Worm (Caenorhabditis elegans) whole organism, young adult: ENCODE data around the gene F14F7.7.

Experiments used
- D2030.7 ChIP-seq: fragments of 200-800 bp; sonication (Bioruptor generic); IDR thresholded peaks from 2 replicates; pipeline ENCODE4 v1.3.6; 2022; ENCODE audit warnings: missing genetic modification reagents, missing genetic modification characterization, missing compliant biosample characterization
- F23B12.7 ChIP-seq: sonication (generic microtip); optimal IDR thresholded peaks from 2 replicates; lab custom pipeline; 2017; ENCODE audit warnings: missing genetic modification characterization, mild to moderate bottlenecking, missing compliant biosample characterization, antibody characterized with exemption, moderate library complexity; ENCODE audit not compliant: insufficient read depth
- F33H1.4 ChIP-seq: fragments of 200-800 bp; sonication (Bioruptor generic); IDR thresholded peaks from 2 replicates; pipeline ENCODE4 v1.3.6; 2022; ENCODE audit warnings: missing genetic modification reagents, missing genetic modification characterization, missing compliant biosample characterization
- F37B4.10 ChIP-seq: fragments of 200-800 bp; sonication (Bioruptor generic); IDR thresholded peaks from 2 replicates; pipeline ENCODE4 v1.3.6; 2022; ENCODE audit warnings: missing genetic modification characterization, missing compliant biosample characterization
- F39B2.1 ChIP-seq: fragments of 200-800 bp; sonication (Bioruptor generic); IDR thresholded peaks from 2 replicates; pipeline ENCODE4 v1.3.6; 2022; ENCODE audit warnings: missing genetic modification reagents, missing genetic modification characterization, missing compliant biosample characterization
- F57A8.1 ChIP-seq: fragments of 200-800 bp; sonication (Bioruptor generic); optimal IDR thresholded peaks from 2 replicates; lab custom pipeline; 2018; ENCODE audit warnings: mild to moderate bottlenecking, missing genetic modification characterization, moderate library complexity, missing compliant biosample characterization
- F57C9.4 ChIP-seq: sonication (generic microtip); optimal IDR thresholded peaks from 2 replicates; lab custom pipeline; 2017; ENCODE audit warnings: mild to moderate bottlenecking, missing genetic modification characterization, missing compliant biosample characterization
- K11D2.4 ChIP-seq: fragments of 200-800 bp; sonication (Bioruptor generic); IDR thresholded peaks from 2 replicates; pipeline ENCODE4 v1.3.6; 2022; ENCODE audit warnings: missing genetic modification reagents, missing genetic modification characterization, missing compliant biosample characterization
- T26A5.8 ChIP-seq: sonication (generic microtip); optimal IDR thresholded peaks from 2 replicates; lab custom pipeline; 2016; ENCODE audit warnings: missing genetic modification characterization, missing compliant biosample characterization
- Y53G8AR.9 ChIP-seq: fragments of 200-800 bp; sonication (Bioruptor generic); conservative IDR thresholded peaks from 2 replicates; pipeline ENCODE4 v1.3.6; 2022; ENCODE audit warnings: missing genetic modification reagents, missing genetic modification characterization, missing compliant biosample characterization
- atf-7 ChIP-seq: sonication (generic microtip); optimal IDR thresholded peaks from 2 replicates; lab custom pipeline; 2017; ENCODE audit warnings: mild to moderate bottlenecking, missing genetic modification characterization, missing compliant biosample characterization
- bed-1 ChIP-seq: fragments of 200-800 bp; sonication (Bioruptor generic); IDR thresholded peaks from 2 replicates; pipeline ENCODE4 v1.3.6; 2022; ENCODE audit warnings: missing genetic modification reagents, missing genetic modification characterization, missing compliant biosample characterization
- cebp-1 ChIP-seq, 2 experiments: fragments of 200-800 bp in 1 of 2; sonication (Bioruptor generic) in 1 of 2; sonication (generic microtip) in 1 of 2; IDR thresholded peaks in 1 of 2; optimal IDR thresholded peaks in 1 of 2; 2 replicates each; pipeline versions ENCODE4 v1.3.6 to Lab custom; 2017 to 2022; ENCODE audit warnings: missing compliant biosample characterization in 2 of 2, missing genetic modification characterization in 2 of 2, mild to moderate bottlenecking in 1 of 2, missing genetic modification reagents in 1 of 2, moderate library complexity in 1 of 2
- ceh-58 ChIP-seq: fragments of 200-800 bp; sonication (Bioruptor generic); IDR thresholded peaks from 2 replicates; pipeline ENCODE4 v1.3.6; 2022; ENCODE audit warnings: missing genetic modification characterization, missing compliant biosample characterization
- dox-1 ChIP-seq: fragments of 200-800 bp; sonication (Bioruptor generic); IDR thresholded peaks from 2 replicates; pipeline ENCODE4 v1.3.6; 2022; ENCODE audit warnings: missing genetic modification reagents, missing genetic modification characterization, missing compliant biosample characterization
- efl-1 ChIP-seq: fragments of 150-350 bp; optimal IDR thresholded peaks from 2 replicates; lab custom pipeline; 2014; ENCODE audit warnings: missing biosample characterization, missing genetic modification reagents, missing genetic modification characterization
- egl-18 ChIP-seq: fragments of 200-800 bp; sonication (Bioruptor generic); IDR thresholded peaks from 2 replicates; pipeline ENCODE4 v1.3.6; 2022; ENCODE audit warnings: missing genetic modification reagents, missing genetic modification characterization, missing compliant biosample characterization
- egl-44 ChIP-seq: fragments of 200-800 bp; sonication (Bioruptor generic); IDR thresholded peaks from 2 replicates; pipeline ENCODE4 v1.3.6; 2022; ENCODE audit warnings: missing genetic modification reagents, missing genetic modification characterization, missing compliant biosample characterization
- egrh-3 ChIP-seq: fragments of 200-800 bp; sonication (Bioruptor generic); IDR thresholded peaks from 2 replicates; pipeline ENCODE4 v1.3.6; 2022; ENCODE audit warnings: missing genetic modification reagents, missing genetic modification characterization, missing compliant biosample characterization
- ekl-4 ChIP-seq: fragments of 200-800 bp; sonication (Bioruptor generic); IDR thresholded peaks from 2 replicates; pipeline ENCODE4 v1.3.6; 2022; ENCODE audit warnings: missing genetic modification reagents, missing genetic modification characterization, missing compliant biosample characterization
- hmg-1.2 ChIP-seq: fragments of 200-800 bp; sonication (Bioruptor generic); IDR thresholded peaks from 2 replicates; pipeline ENCODE4 v1.3.6; 2022; ENCODE audit warnings: missing genetic modification reagents, missing genetic modification characterization, missing compliant biosample characterization
- hrde-1 ChIP-seq: sonication (generic microtip); optimal IDR thresholded peaks from 2 replicates; lab custom pipeline; 2016; ENCODE audit warnings: missing genetic modification characterization, mild to moderate bottlenecking, missing compliant biosample characterization, moderate library complexity, missing genotype, missing genetic modification reagents, borderline replicate concordance
- hsf-1 ChIP-seq: fragments of 200-800 bp; sonication (Bioruptor generic); IDR thresholded peaks from 2 replicates; pipeline ENCODE4 v1.3.6; 2022; ENCODE audit warnings: missing genetic modification reagents, missing genetic modification characterization, missing compliant biosample characterization
- let-526 ChIP-seq: fragments of 200-800 bp; sonication (Bioruptor generic); IDR thresholded peaks from 2 replicates; pipeline ENCODE4 v1.3.6; 2022; ENCODE audit warnings: missing genetic modification reagents, missing genetic modification characterization, missing compliant biosample characterization
- lin-26 ChIP-seq: fragments of 200-800 bp; sonication (Bioruptor generic); IDR thresholded peaks from 2 replicates; pipeline ENCODE4 v1.3.6; 2022; ENCODE audit warnings: missing genetic modification reagents, missing genetic modification characterization, missing compliant biosample characterization
- lin-40 ChIP-seq: sonication (generic microtip); optimal IDR thresholded peaks from 2 replicates; lab custom pipeline; 2016; ENCODE audit warnings: missing genetic modification characterization, mild to moderate bottlenecking, missing compliant biosample characterization, missing genotype, missing genetic modification reagents
- madf-6 ChIP-seq: fragments of 200-800 bp; sonication (Bioruptor generic); IDR thresholded peaks from 2 replicates; pipeline ENCODE4 v1.3.6; 2022; ENCODE audit warnings: missing genetic modification reagents, missing genetic modification characterization, missing compliant biosample characterization
- mes-4 ChIP-seq: sonication (generic microtip); optimal IDR thresholded peaks from 2 replicates; lab custom pipeline; 2016; ENCODE audit warnings: missing genotype, missing genetic modification characterization, missing compliant biosample characterization
- nfya-1 ChIP-seq: sonication (generic microtip); optimal IDR thresholded peaks from 2 replicates; lab custom pipeline; 2017; ENCODE audit warnings: antibody characterized with exemption, missing compliant biosample characterization, missing genetic modification characterization, borderline replicate concordance; ENCODE audit not compliant: insufficient read depth
- nhr-179 ChIP-seq: sonication (generic microtip); optimal IDR thresholded peaks from 2 replicates; lab custom pipeline; 2016; ENCODE audit warnings: mild to moderate bottlenecking, missing genetic modification characterization, missing compliant biosample characterization
- nhr-80 ChIP-seq: sonication (generic microtip); optimal IDR thresholded peaks from 2 replicates; lab custom pipeline; 2016; ENCODE audit warnings: missing genetic modification characterization, missing compliant biosample characterization
- rec-8 ChIP-seq, 2 experiments: sonication (generic microtip); optimal IDR thresholded peaks; 2 replicates each; lab custom pipeline; 2016; ENCODE audit warnings: mild to moderate bottlenecking in 2 of 2, missing genetic modification characterization in 2 of 2, missing genetic modification reagents in 2 of 2, missing genotype in 2 of 2, missing biosample characterization in 1 of 2, missing compliant biosample characterization in 1 of 2, moderate library complexity in 1 of 2
- rpc-1 ChIP-seq, 2 experiments: fragments of 150-350 bp in 1 of 2; sonication (generic microtip) in 1 of 2; optimal IDR thresholded peaks; 2 replicates each; lab custom pipeline; 2014 to 2018; ENCODE audit warnings: missing biosample characterization in 1 of 2, missing genetic modification characterization in 1 of 2, missing genetic modification reagents in 1 of 2, missing genotype in 1 of 2
- somi-1 ChIP-seq: fragments of 200-800 bp; sonication (Bioruptor generic); optimal IDR thresholded peaks from 2 replicates; lab custom pipeline; 2018; ENCODE audit warnings: mild to moderate bottlenecking, missing genetic modification characterization, missing compliant biosample characterization
- tbp1 ChIP-seq: fragments of 200-800 bp; sonication (Bioruptor generic); optimal IDR thresholded peaks from 2 replicates; lab custom pipeline; 2018; ENCODE audit warnings: mild to moderate bottlenecking, missing genetic modification characterization, missing compliant biosample characterization
- unc-62 ChIP-seq: fragments of 150-350 bp; optimal IDR thresholded peaks from 2 replicates; lab custom pipeline; 2014; ENCODE audit warnings: missing biosample characterization, missing genetic modification reagents, missing genetic modification characterization
- zim-3 ChIP-seq: sonication (generic microtip); optimal IDR thresholded peaks from 2 replicates; lab custom pipeline; 2017; ENCODE audit warnings: mild to moderate bottlenecking, missing genetic modification characterization, moderate library complexity, missing compliant biosample characterization

F14F7.7 gene

ce11 chrIII:13056230-13056629, 25.5 kb downstream of the F14F7.7 start:
- no peak for TF ChIP-seq F23B12.7 (tag; lab: Kevin White, UChicago)
- no peak for TF ChIP-seq unc-62
- no peak for TF ChIP-seq madf-6 (GFP tag; lab: Robert Waterston, UW)
- no peak for TF ChIP-seq lin-26 (GFP tag; lab: Robert Waterston, UW)
- TF ChIP-seq bed-1 (GFP tag; lab: Robert Waterston, UW) = no peak
- TF ChIP-seq nhr-179 = no peak
- TF ChIP-seq efl-1 = no peak
- no peak for TF ChIP-seq Y53G8AR.9
- TF ChIP-seq T26A5.8 (tag; lab: Kevin White, UChicago) = no peak
- TF ChIP-seq egl-44 (GFP tag; lab: Robert Waterston, UW) = no peak
- TF ChIP-seq F33H1.4 (GFP tag; lab: Robert Waterston, UW) = no peak
- no peak for TF ChIP-seq F57A8.1 (GFP tag; lab: Kevin White, UChicago)
- TF ChIP-seq somi-1 (GFP tag; lab: Kevin White, UChicago) = no peak
- no peak for TF ChIP-seq nfya-1 (tag; lab: Kevin White, UChicago)

- TF ChIP-seq somi-1 (GFP tag; lab: Kevin White, UChicago) = peak; percentile 24
- TF ChIP-seq rpc-1 (optimal IDR thresholded peaks at IDR 0.05; lab: Kevin White, UChicago) = no peak
- TF ChIP-seq rpc-1 (tag; optimal IDR thresholded peaks at IDR 0.05; lab: Kevin White, UChicago) = no peak
- TF ChIP-seq F23B12.7 (tag; lab: Kevin White, UChicago) = no peak
These were observed 26.0 kb downstream of the F14F7.7 start for ce11 chrIII:13056735-13057134.

ce11 chrIII:13058140-13058539, 27.4 kb downstream of the F14F7.7 start:
- peak; percentile 14 for TF ChIP-seq lin-40
- no peak for TF ChIP-seq D2030.7 (GFP tag; lab: Robert Waterston, UW)
- no peak for TF ChIP-seq atf-7 (tag; lab: Kevin White, UChicago)
- no peak for TF ChIP-seq hrde-1
- TF ChIP-seq hsf-1 = no peak

- TF ChIP-seq unc-62 (no peak), egl-18 (no peak), K11D2.4 (GFP tag; lab: Robert Waterston, UW) (no peak), tbp1 (GFP tag; lab: Kevin White, UChicago) (no peak), F39B2.1 (GFP tag; lab: Robert Waterston, UW) (no peak), egrh-3 (GFP tag; lab: Robert Waterston, UW) (no peak), hmg-1.2 (GFP tag; lab: Robert Waterston, UW) (0 out of 2 replicates have a peak, but pooled peaks have one; percentile 10), dox-1 (GFP tag; lab: Robert Waterston, UW) (peak; percentile 57), ceh-58 (GFP tag; lab: Robert Waterston, UW) (no peak), mes-4 (no peak), nhr-80 (tag; lab: Kevin White, UChicago) (peak; percentile 79), zim-3 (tag; lab: Kevin White, UChicago) (no peak), rec-8 (tag; optimal IDR thresholded peaks at IDR 0.05; lab: Kevin White, UChicago) (no peak), ekl-4 (GFP tag; lab: Robert Waterston, UW) (no peak), F57C9.4 (tag; lab: Kevin White, UChicago) (no peak), let-526 (no peak), Y53G8AR.9 (no peak), hrde-1 (no peak), F37B4.10 (GFP tag; lab: Robert Waterston, UW) (no peak), cebp-1 (GFP tag; IDR thresholded peaks at IDR 0.05; lab: Robert Waterston, UW) (no peak), cebp-1 (tag; optimal IDR thresholded peaks at IDR 0.05; lab: Kevin White, UChicago) (peak; percentile 41)
These were observed 28.6 kb downstream of the F14F7.7 start for ce11 chrIII:13059335-13059734.
